Worm (Caenorhabditis elegans): ENCODE results near the gene ipla-5.

DNA sequence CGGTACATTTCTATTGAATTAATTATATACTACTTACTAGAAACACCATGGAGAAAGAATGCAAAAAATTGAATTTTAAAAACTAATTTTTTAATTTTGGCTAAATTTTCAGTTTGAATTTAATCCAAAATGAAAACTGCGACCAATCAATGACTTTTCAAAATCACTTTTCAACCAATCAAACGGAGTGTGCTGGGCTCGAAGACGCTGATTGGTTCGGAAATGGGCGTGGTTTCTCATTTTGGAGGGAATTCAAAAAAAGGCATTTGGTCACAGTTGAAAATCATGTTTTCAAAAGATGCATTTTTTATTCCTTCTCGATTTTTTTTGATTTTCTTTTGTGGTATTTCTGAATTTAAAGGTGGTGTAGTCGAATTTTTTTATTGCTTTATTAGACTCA is 33.9 kb downstream of the ipla-5 start:
- TF ChIP-seq ztf-11 (tag; optimal IDR thresholded peaks at IDR 0.05): no peak
- no peak for TF ChIP-seq nhr-11 (tag; optimal IDR thresholded peaks at IDR 0.05)
- no peak for TF ChIP-seq lsy-2 (tag; optimal IDR thresholded peaks at IDR 0.05)
- no peak for TF ChIP-seq mdl-1 (tag; optimal IDR thresholded peaks at IDR 0.05)
- no peak for TF ChIP-seq lin-39 (tag; optimal IDR thresholded peaks at IDR 0.05)
- no peak for TF ChIP-seq ztf-4 (tag; optimal IDR thresholded peaks at IDR 0.05)
- TF ChIP-seq nhr-237 (tag; optimal IDR thresholded peaks at IDR 0.05): no peak
